Fruit fly (Drosophila melanogaster) whole organism, embryonic: ENCODE data around the gene CG31832.

Source experiments
- Antp ChIP-seq: fragments of 200-800 bp; sonication (Bioruptor generic); optimal IDR thresholded peaks from 3 replicates; lab custom pipeline; 2016; ENCODE audit warnings: missing biosample characterization, missing genetic modification characterization
- Atf-2 ChIP-seq: fragments of 200-800 bp; sonication (Bioruptor generic); optimal IDR thresholded peaks from 2 replicates; lab custom pipeline; 2016; ENCODE audit warnings: missing biosample characterization, missing genetic modification characterization
- BEAF-32 ChIP-seq: fragments of 200-800 bp; sonication (Bioruptor generic); optimal IDR thresholded peaks from 3 replicates; lab custom pipeline; 2017; ENCODE audit warnings: missing biosample characterization, missing genetic modification characterization, mild to moderate bottlenecking, moderate library complexity, missing genetic modification reagents
- BtbVII ChIP-seq: fragments of 200-800 bp; sonication (Bioruptor generic); optimal IDR thresholded peaks from 3 replicates; lab custom pipeline; 2017; ENCODE audit warnings: missing biosample characterization, mild to moderate bottlenecking, missing genetic modification characterization
- CG10565 ChIP-seq: fragments of 200-800 bp; sonication (Bioruptor generic); optimal IDR thresholded peaks from 3 replicates; lab custom pipeline; 2016; ENCODE audit warnings: missing biosample characterization, mild to moderate bottlenecking, missing genetic modification characterization
- CG10979 ChIP-seq: fragments of 200-800 bp; sonication (Bioruptor generic); optimal IDR thresholded peaks from 2 replicates; lab custom pipeline; 2018; ENCODE audit warnings: missing biosample characterization, mild to moderate bottlenecking, missing genetic modification characterization, moderate library complexity
- CG12391 ChIP-seq: fragments of 200-800 bp; sonication (Bioruptor generic); optimal IDR thresholded peaks from 3 replicates; lab custom pipeline; 2018; ENCODE audit warnings: missing biosample characterization, mild to moderate bottlenecking, missing genetic modification characterization, moderate library complexity
- CG12769 ChIP-seq: fragments of 200-800 bp; sonication (Bioruptor generic); optimal IDR thresholded peaks from 2 replicates; lab custom pipeline; 2019; ENCODE audit warnings: missing biosample characterization, mild to moderate bottlenecking, missing genetic modification characterization, moderate library complexity
- CG13894 ChIP-seq: fragments of 200-800 bp; sonication (Bioruptor generic); optimal IDR thresholded peaks from 3 replicates; lab custom pipeline; 2018; ENCODE audit warnings: missing biosample characterization, mild to moderate bottlenecking, missing genetic modification characterization, moderate library complexity
- CG14710 ChIP-seq: fragments of 200-800 bp; sonication (Bioruptor generic); optimal IDR thresholded peaks from 3 replicates; lab custom pipeline; 2019; ENCODE audit warnings: missing biosample characterization, mild to moderate bottlenecking, missing genetic modification characterization, moderate library complexity
- CG14860 ChIP-seq: fragments of 200-800 bp; sonication (Bioruptor generic); IDR thresholded peaks from 3 replicates; pipeline ENCODE4 v1.3.6; 2022; ENCODE audit warnings: missing biosample characterization, missing genetic modification characterization; ENCODE audit not compliant: partially characterized antibody
- CG15269 ChIP-seq: fragments of 200-800 bp; sonication (Bioruptor generic); optimal IDR thresholded peaks from 2 replicates; lab custom pipeline; 2018; ENCODE audit warnings: missing biosample characterization, mild to moderate bottlenecking, missing genetic modification characterization, moderate library complexity
- CG18011 ChIP-seq: fragments of 200-800 bp; sonication (Bioruptor generic); optimal IDR thresholded peaks from 2 replicates; lab custom pipeline; 2017; ENCODE audit warnings: missing biosample characterization, missing genetic modification characterization, mild to moderate bottlenecking, moderate library complexity, missing genotype
- CG18619 ChIP-seq: fragments of 200-800 bp; sonication (Bioruptor generic); optimal IDR thresholded peaks from 3 replicates; lab custom pipeline; 2017; ENCODE audit warnings: missing biosample characterization, mild to moderate bottlenecking, missing genetic modification characterization
- CG2202 ChIP-seq: fragments of 200-800 bp; sonication (Bioruptor generic); optimal IDR thresholded peaks from 2 replicates; lab custom pipeline; 2018; ENCODE audit warnings: missing biosample characterization, mild to moderate bottlenecking, missing genetic modification characterization
- CG2875 ChIP-seq: fragments of 200-800 bp; sonication (Bioruptor generic); optimal IDR thresholded peaks from 2 replicates; lab custom pipeline; 2017; ENCODE audit warnings: missing biosample characterization, mild to moderate bottlenecking, missing genetic modification characterization, missing genetic modification reagents
- CG31441 ChIP-seq: fragments of 200-800 bp; sonication (Bioruptor generic); IDR thresholded peaks from 2 replicates; pipeline ENCODE4 v1.3.6; 2022; ENCODE audit warnings: missing biosample characterization, missing genetic modification characterization
- CG34422 ChIP-seq: fragments of 200-800 bp; sonication (Bioruptor generic); IDR thresholded peaks from 3 replicates; pipeline ENCODE4 v1.3.6; 2022; ENCODE audit warnings: missing biosample characterization, missing genetic modification characterization
- CG4404 ChIP-seq: fragments of 200-800 bp; sonication (Bioruptor generic); IDR thresholded peaks from 2 replicates; pipeline ENCODE4 v1.3.6; 2022; ENCODE audit warnings: missing biosample characterization, missing genetic modification characterization
- CG4617 ChIP-seq: fragments of 200-800 bp; sonication (Bioruptor generic); optimal IDR thresholded peaks from 3 replicates; lab custom pipeline; 2016; ENCODE audit warnings: missing biosample characterization, missing genetic modification characterization, borderline replicate concordance
- CG8765 ChIP-seq: fragments of 200-800 bp; sonication (Bioruptor generic); IDR thresholded peaks from 2 replicates; pipeline ENCODE4 v1.3.6; 2022; ENCODE audit warnings: missing biosample characterization, missing genetic modification characterization
- D19A ChIP-seq: fragments of 200-800 bp; optimal IDR thresholded peaks from 3 replicates; lab custom pipeline; 2019; ENCODE audit warnings: missing biosample characterization, mild to moderate bottlenecking, missing genetic modification characterization, moderate library complexity
- Dbx ChIP-seq: fragments of 200-800 bp; sonication (Bioruptor generic); IDR thresholded peaks from 3 replicates; pipeline ENCODE4 v1.3.6; 2022; ENCODE audit warnings: missing biosample characterization, missing genetic modification characterization
- Fer3 ChIP-seq: fragments of 200-800 bp; sonication (Bioruptor generic); optimal IDR thresholded peaks from 2 replicates; lab custom pipeline; 2018; ENCODE audit warnings: missing biosample characterization, mild to moderate bottlenecking, missing genetic modification characterization, moderate library complexity
- HLHmδ ChIP-seq: fragments of 200-800 bp; sonication (Bioruptor generic); optimal IDR thresholded peaks from 2 replicates; lab custom pipeline; 2018; ENCODE audit warnings: missing biosample characterization, mild to moderate bottlenecking, missing genetic modification characterization, moderate library complexity
- Hsf ChIP-seq: fragments of 200-800 bp; sonication (Bioruptor generic); optimal IDR thresholded peaks from 3 replicates; lab custom pipeline; 2016; ENCODE audit warnings: missing biosample characterization, missing genetic modification characterization
- MTF-1 ChIP-seq: fragments of 200-800 bp; sonication (Bioruptor generic); optimal IDR thresholded peaks from 2 replicates; lab custom pipeline; 2018; ENCODE audit warnings: missing biosample characterization, mild to moderate bottlenecking, missing genetic modification characterization, borderline replicate concordance
- NC2β ChIP-seq: fragments of 200-800 bp; sonication (Bioruptor generic); optimal IDR thresholded peaks from 2 replicates; lab custom pipeline; 2016; ENCODE audit warnings: missing biosample characterization, missing genetic modification characterization
- Spps ChIP-seq: fragments of 200-800 bp; sonication (Bioruptor generic); optimal IDR thresholded peaks from 2 replicates; lab custom pipeline; 2018; ENCODE audit warnings: missing biosample characterization, mild to moderate bottlenecking, missing genetic modification characterization
- Ssrp ChIP-seq: fragments of 200-800 bp; sonication (Bioruptor generic); optimal IDR thresholded peaks from 2 replicates; lab custom pipeline; 2018; ENCODE audit warnings: missing biosample characterization, mild to moderate bottlenecking, missing genetic modification characterization, moderate library complexity
- YL-1 ChIP-seq: fragments of 200-800 bp; sonication (Bioruptor generic); optimal IDR thresholded peaks from 3 replicates; lab custom pipeline; 2017; ENCODE audit warnings: missing biosample characterization, mild to moderate bottlenecking, missing genetic modification characterization
- cas ChIP-seq: fragments of 200-800 bp; sonication (Bioruptor generic); IDR thresholded peaks from 2 replicates; pipeline ENCODE4 v1.3.6; 2022; ENCODE audit warnings: missing biosample characterization, missing genetic modification characterization
- dati ChIP-seq: fragments of 200-800 bp; sonication (Bioruptor generic); IDR thresholded peaks from 2 replicates; pipeline ENCODE4 v1.3.6; 2022; ENCODE audit warnings: missing biosample characterization, missing genetic modification characterization
- dm ChIP-seq: fragments of 200-800 bp; sonication (Bioruptor generic); optimal IDR thresholded peaks from 3 replicates; lab custom pipeline; 2016; ENCODE audit warnings: missing biosample characterization, missing genetic modification characterization
- dysf ChIP-seq: fragments of 200-800 bp; sonication (Bioruptor generic); IDR thresholded peaks from 3 replicates; pipeline ENCODE4 v1.3.6; 2022; ENCODE audit warnings: missing biosample characterization, missing genetic modification characterization
- exex ChIP-seq: fragments of 200-800 bp; sonication (Bioruptor generic); optimal IDR thresholded peaks from 4 replicates; lab custom pipeline; 2018; ENCODE audit warnings: missing biosample characterization, mild to moderate bottlenecking, missing genetic modification characterization, moderate library complexity
- grau ChIP-seq: fragments of 200-800 bp; optimal IDR thresholded peaks from 3 replicates; lab custom pipeline; 2019; ENCODE audit warnings: missing biosample characterization, mild to moderate bottlenecking, missing genetic modification characterization, moderate library complexity
- grn ChIP-seq: fragments of 200-800 bp; sonication (Bioruptor generic); optimal IDR thresholded peaks from 3 replicates; lab custom pipeline; 2017; ENCODE audit warnings: missing biosample characterization, missing genetic modification characterization
- ind ChIP-seq: fragments of 200-800 bp; sonication (Bioruptor generic); optimal IDR thresholded peaks from 3 replicates; lab custom pipeline; 2016; ENCODE audit warnings: missing biosample characterization, missing genetic modification characterization
- jumu ChIP-seq: fragments of 200-800 bp; sonication (Bioruptor generic); optimal IDR thresholded peaks from 3 replicates; lab custom pipeline; 2016; ENCODE audit warnings: missing biosample characterization, missing genetic modification characterization
- nmo ChIP-seq: fragments of 200-800 bp; sonication (Bioruptor generic); optimal IDR thresholded peaks from 2 replicates; lab custom pipeline; 2018; ENCODE audit warnings: missing biosample characterization, mild to moderate bottlenecking, missing genetic modification characterization, moderate library complexity
- pan ChIP-seq, 4 experiments: fragments of >200 bp in 3 of 4; fragments of 200-800 bp in 1 of 4; sonication (Bioruptor generic) in 1 of 4; optimal IDR thresholded peaks in 3 of 4; IDR thresholded peaks in 1 of 4; 2 replicates each; pipeline versions ENCODE4 v1.3.6 to Lab custom; 2017 to 2022; ENCODE audit warnings: missing biosample characterization in 2 of 4, missing genetic modification characterization in 2 of 4, mixed read lengths in 1 of 4
- pfk ChIP-seq: fragments of 200-800 bp; sonication (Bioruptor generic); optimal IDR thresholded peaks from 2 replicates; lab custom pipeline; 2018; ENCODE audit warnings: missing biosample characterization, mild to moderate bottlenecking, missing genetic modification characterization, moderate library complexity
- psq ChIP-seq: fragments of 200-800 bp; sonication (Bioruptor generic); optimal IDR thresholded peaks from 2 replicates; lab custom pipeline; 2017; ENCODE audit warnings: missing biosample characterization, missing genetic modification characterization
- pzg ChIP-seq: fragments of 200-800 bp; sonication (Bioruptor generic); optimal IDR thresholded peaks from 3 replicates; lab custom pipeline; 2018; ENCODE audit warnings: missing biosample characterization, mild to moderate bottlenecking, missing genetic modification characterization, moderate library complexity
- salm ChIP-seq: fragments of 200-800 bp; sonication (Bioruptor generic); optimal IDR thresholded peaks from 2 replicates; lab custom pipeline; 2018; ENCODE audit warnings: missing biosample characterization, mild to moderate bottlenecking, missing genetic modification characterization
- sd ChIP-seq: fragments of 200-800 bp; sonication (Bioruptor generic); optimal IDR thresholded peaks from 3 replicates; lab custom pipeline; 2018; ENCODE audit warnings: missing biosample characterization, mild to moderate bottlenecking, missing genetic modification characterization, moderate library complexity
- tgo ChIP-seq: fragments of 200-800 bp; sonication (Bioruptor generic); IDR thresholded peaks from 3 replicates; pipeline ENCODE4 v1.3.6; 2022; ENCODE audit warnings: missing biosample characterization, missing genetic modification characterization
- toy ChIP-seq: fragments of 200-800 bp; sonication (Bioruptor generic); IDR thresholded peaks from 2 replicates; pipeline ENCODE4 v1.3.6; 2022; ENCODE audit warnings: missing biosample characterization, missing genetic modification characterization
- yki ChIP-seq: fragments of >200 bp; optimal IDR thresholded peaks from 3 replicates; lab custom pipeline; 2018

Gene CG31832

DNA sequence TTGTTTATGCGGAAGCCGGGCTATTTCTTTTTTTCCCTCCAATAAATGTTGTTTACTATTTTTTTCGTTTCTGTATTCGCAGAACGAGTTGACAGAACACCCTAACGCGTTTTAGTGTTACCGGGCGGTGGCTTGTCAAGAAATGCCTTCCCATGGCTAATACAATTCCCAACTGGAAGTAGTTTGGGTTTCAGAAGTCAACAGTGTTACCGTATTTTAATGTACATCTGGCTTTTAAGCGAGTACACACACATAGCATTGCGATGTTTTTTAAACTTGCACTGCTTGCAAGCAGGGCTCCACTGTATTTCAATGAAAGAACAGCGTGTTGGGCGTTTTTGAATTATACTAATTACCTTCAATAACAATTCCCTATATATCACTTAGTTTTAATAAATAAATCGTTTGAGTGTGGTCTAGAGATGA is 29.0 kb upstream of the CG31832 start, which contains the start of gene TfIIS (continued):
- TF ChIP-seq CG31441 (GFP tag; lab: Robert Waterston, UW) = no peak
- TF ChIP-seq CG8765 = no peak
- TF ChIP-seq BtbVII (GFP tag; lab: Kevin White, UChicago) = no peak
- peak; percentile 42 for TF ChIP-seq grau
- TF ChIP-seq grn = no peak
- TF ChIP-seq nmo = peak; percentile 56
- TF ChIP-seq pzg (GFP tag; lab: Kevin White, UChicago) = peak; percentile 97
- peak; percentile 50 for TF ChIP-seq YL-1 (GFP tag; lab: Kevin White, UChicago)
- TF ChIP-seq Dbx (GFP tag; lab: Robert Waterston, UW) = 0 out of 3 replicates have a peak, but pooled peaks have one; percentile 12
- peak; percentile 69 for TF ChIP-seq BEAF-32
- TF ChIP-seq CG12769 (tag; lab: Kevin White, UChicago) = peak; percentile 59
- TF ChIP-seq CG2202 (tag; lab: Kevin White, UChicago) = no peak
- TF ChIP-seq salm (tag; lab: Kevin White, UChicago) = no peak
- no peak for TF ChIP-seq Spps (tag; lab: Kevin White, UChicago)
- TF ChIP-seq CG18011 (GFP tag; lab: Kevin White, UChicago) = no peak
- no peak for TF ChIP-seq MTF-1 (GFP tag; lab: Kevin White, UChicago)
- no peak for TF ChIP-seq cas (GFP tag; lab: Robert Waterston, UW)
- no peak for TF ChIP-seq toy (GFP tag; lab: Robert Waterston, UW)
- no peak for TF ChIP-seq CG18619
- TF ChIP-seq pan (optimal IDR thresholded peaks at IDR 0.05; lab: Kevin White, UChicago) = no peak
- TF ChIP-seq pan (GFP tag; optimal IDR thresholded peaks at IDR 0.05 in 1 of 2, IDR thresholded peaks at IDR 0.05 in 1 of 2) = no peak
- no peak for TF ChIP-seq Atf-2
- TF ChIP-seq tgo (GFP tag; lab: Robert Waterston, UW) = no peak
- no peak for TF ChIP-seq HLHmδ (GFP tag; lab: Kevin White, UChicago)
- no peak for TF ChIP-seq CG2875 (GFP tag; lab: Kevin White, UChicago)
- no peak for TF ChIP-seq D19A (tag; lab: Kevin White, UChicago)
- peak; percentile 31 for TF ChIP-seq sd (tag; lab: Kevin White, UChicago)
- TF ChIP-seq Hsf = no peak
- TF ChIP-seq dysf (GFP tag; lab: Robert Waterston, UW) = no peak
- TF ChIP-seq CG15269 (tag; lab: Kevin White, UChicago) = no peak
- TF ChIP-seq Fer3 (tag; lab: Kevin White, UChicago) = no peak
- peak; percentile 45 for TF ChIP-seq CG13894
- no peak for TF ChIP-seq Antp (GFP tag; lab: Kevin White, UChicago)
- TF ChIP-seq CG4404 (GFP tag; lab: Robert Waterston, UW) = no peak
- TF ChIP-seq exex (tag; lab: Kevin White, UChicago) = peak; percentile 16
- no peak for TF ChIP-seq Ssrp (tag; lab: Kevin White, UChicago)
- TF ChIP-seq CG10565 (GFP tag; lab: Kevin White, UChicago) = no peak
- TF ChIP-seq dm (GFP tag; lab: Kevin White, UChicago) = peak; percentile 74
- no peak for TF ChIP-seq dati
- no peak for TF ChIP-seq yki (lab: Kevin White, UChicago)
- TF ChIP-seq CG12391 (tag; lab: Kevin White, UChicago) = peak; percentile 28
- peak; percentile 57 for TF ChIP-seq CG14710 (tag; lab: Kevin White, UChicago)
- TF ChIP-seq CG4617 (GFP tag; lab: Kevin White, UChicago) = peak; percentile 70
- TF ChIP-seq NC2β (GFP tag; lab: Kevin White, UChicago) = peak; percentile 47
- peak; percentile 42 for TF ChIP-seq jumu (GFP tag; lab: Kevin White, UChicago)
- peak; percentile 54; the same call in 2 of the 3 replicates for TF ChIP-seq CG34422 (GFP tag; lab: Robert Waterston, UW)
- no peak for TF ChIP-seq pfk (GFP tag; lab: Kevin White, UChicago)
- TF ChIP-seq ind (GFP tag; lab: Kevin White, UChicago) = no peak
- TF ChIP-seq CG10979 = no peak
- no peak for TF ChIP-seq psq (GFP tag; lab: Kevin White, UChicago)
- TF ChIP-seq CG14860 (GFP tag; lab: Robert Waterston, UW) = no peak
